Worm (Caenorhabditis elegans) whole organism, midembryonic: ENCODE data around the gene srbc-78.

Experiments
- T22C8.4 ChIP-seq: fragments of 200-800 bp; sonication (Bioruptor generic); IDR thresholded peaks from 2 replicates; pipeline ENCODE4 v1.3.6; 2022; ENCODE audit warnings: missing genetic modification characterization, missing compliant biosample characterization
- cog-1 ChIP-seq: sonication (generic microtip); optimal IDR thresholded peaks from 2 replicates; lab custom pipeline; 2016; ENCODE audit warnings: missing genetic modification characterization, missing compliant biosample characterization
- flt-1 ChIP-seq: fragments of 200-800 bp; sonication (Bioruptor generic); IDR thresholded peaks from 2 replicates; pipeline ENCODE4 v1.3.6; 2022; ENCODE audit warnings: missing genetic modification characterization, missing compliant biosample characterization
- klf-2 ChIP-seq: fragments of 200-800 bp; sonication (Bioruptor generic); conservative IDR thresholded peaks from 2 replicates; pipeline ENCODE4 v1.3.6; 2022; ENCODE audit warnings: missing genetic modification reagents, missing genetic modification characterization, missing compliant biosample characterization
- med-1 ChIP-seq: sonication (generic microtip); optimal IDR thresholded peaks from 2 replicates; lab custom pipeline; 2017; ENCODE audit warnings: missing genetic modification characterization, mild to moderate bottlenecking, missing compliant biosample characterization, antibody characterized with exemption, missing genetic modification reagents; ENCODE audit not compliant: insufficient read depth
- ref-1 ChIP-seq: fragments of 200-800 bp; sonication (Bioruptor generic); conservative IDR thresholded peaks from 2 replicates; pipeline ENCODE4 v1.3.6; 2022; ENCODE audit warnings: missing genetic modification reagents, missing genetic modification characterization, missing compliant biosample characterization
- tab-1 ChIP-seq: fragments of 200-800 bp; sonication (Bioruptor generic); IDR thresholded peaks from 2 replicates; pipeline ENCODE4 v1.3.6; 2022; ENCODE audit warnings: missing genetic modification characterization, missing compliant biosample characterization
- ztf-23 ChIP-seq: fragments of 200-800 bp; sonication (Bioruptor generic); IDR thresholded peaks from 2 replicates; pipeline ENCODE4 v1.3.6; 2022; ENCODE audit warnings: missing genetic modification reagents, missing genetic modification characterization, missing compliant biosample characterization
- ztf-29 ChIP-seq: fragments of 200-800 bp; sonication (Bioruptor generic); IDR thresholded peaks from 2 replicates; pipeline ENCODE4 v1.3.6; 2022; ENCODE audit warnings: missing genetic modification reagents, missing genetic modification characterization, missing compliant biosample characterization

Gene srbc-78

ce11 chrV:20475029-20475428, 14.0 kb downstream of the srbc-78 start:
- TF ChIP-seq ztf-23 (GFP tag; lab: Robert Waterston, UW) (no peak), ztf-29 (GFP tag; lab: Robert Waterston, UW) (no peak), ref-1 (GFP tag; lab: Robert Waterston, UW) (no peak), med-1 (GFP tag; lab: Kevin White, UChicago) (no peak), klf-2 (no peak), tab-1 (no peak), flt-1 (GFP tag; lab: Robert Waterston, UW) (no peak), cog-1 (tag; lab: Kevin White, UChicago) (no peak), T22C8.4 (GFP tag; lab: Robert Waterston, UW) (no peak)

ce11 chrV:20470385-20470784, 18.6 kb downstream of the srbc-78 start, which contains the start of gene B0250.8:
B0250.8 (minus strand) TSS chrV:20470485.
- TF ChIP-seq flt-1 (GFP tag; lab: Robert Waterston, UW) (no peak), T22C8.4 (GFP tag; lab: Robert Waterston, UW) (no peak), ztf-23 (GFP tag; lab: Robert Waterston, UW) (no peak), ref-1 (GFP tag; lab: Robert Waterston, UW) (no peak), ztf-29 (GFP tag; lab: Robert Waterston, UW) (no peak), cog-1 (tag; lab: Kevin White, UChicago) (no peak), tab-1 (no peak), klf-2 (no peak), med-1 (GFP tag; lab: Kevin White, UChicago) (no peak)

ce11 chrV:20464778-20465177, 24.2 kb downstream of the srbc-78 start:
- TF ChIP-seq T22C8.4 (GFP tag; lab: Robert Waterston, UW) (peak; percentile 61), cog-1 (tag; lab: Kevin White, UChicago) (no peak)

ce11 chrV:20460808-20461207, 28.2 kb downstream of the srbc-78 start, which contains the start of gene B0250.18:
B0250.18 (minus strand) TSS chrV:20460908.
- TF ChIP-seq cog-1 (tag; lab: Kevin White, UChicago): no peak
- no peak for TF ChIP-seq tab-1
- no peak for TF ChIP-seq ref-1 (GFP tag; lab: Robert Waterston, UW)
- no peak for TF ChIP-seq T22C8.4 (GFP tag; lab: Robert Waterston, UW)
- no peak for TF ChIP-seq flt-1 (GFP tag; lab: Robert Waterston, UW)
- no peak for TF ChIP-seq ztf-29 (GFP tag; lab: Robert Waterston, UW)
- no peak for TF ChIP-seq klf-2
- no peak for TF ChIP-seq med-1 (GFP tag; lab: Kevin White, UChicago)
- TF ChIP-seq ztf-23 (GFP tag; lab: Robert Waterston, UW): no peak

ce11 chrV:20457155-20457554, 31.8 kb downstream of the srbc-78 start:
- TF ChIP-seq T22C8.4 (GFP tag; lab: Robert Waterston, UW) (0 out of 2 replicates have a peak, but pooled peaks have one; percentile 31), ztf-23 (GFP tag; lab: Robert Waterston, UW) (0 out of 2 replicates have a peak, but pooled peaks have one; percentile 30), cog-1 (tag; lab: Kevin White, UChicago) (no peak), med-1 (GFP tag; lab: Kevin White, UChicago) (no peak)

- TF ChIP-seq ztf-29 (GFP tag; lab: Robert Waterston, UW) (no peak), cog-1 (tag; lab: Kevin White, UChicago) (no peak), flt-1 (GFP tag; lab: Robert Waterston, UW) (no peak), tab-1 (no peak), klf-2 (no peak), ref-1 (GFP tag; lab: Robert Waterston, UW) (no peak), med-1 (GFP tag; lab: Kevin White, UChicago) (no peak), T22C8.4 (GFP tag; lab: Robert Waterston, UW) (no peak), ztf-23 (GFP tag; lab: Robert Waterston, UW) (no peak)
Measured at ce11 chrV:20455637-20456036, 33.4 kb downstream of the srbc-78 start.

ce11 chrV:20453811-20454210, 35.2 kb downstream of the srbc-78 start, which contains the start of gene srd-70:
srd-70 (plus strand) TSS chrV:20454111.
- TF ChIP-seq ztf-23 (GFP tag; lab: Robert Waterston, UW) (no peak), flt-1 (GFP tag; lab: Robert Waterston, UW) (no peak), ztf-29 (GFP tag; lab: Robert Waterston, UW) (no peak), klf-2 (no peak), tab-1 (no peak), cog-1 (tag; lab: Kevin White, UChicago) (no peak), T22C8.4 (GFP tag; lab: Robert Waterston, UW) (no peak), ref-1 (GFP tag; lab: Robert Waterston, UW) (no peak)

ce11 chrV:20453084-20453483, 35.9 kb downstream of the srbc-78 start, which contains the start of gene F48F5.6:
F48F5.6 (minus strand) TSS chrV:20453184.
- TF ChIP-seq ref-1 (GFP tag; lab: Robert Waterston, UW) (no peak), tab-1 (no peak), T22C8.4 (GFP tag; lab: Robert Waterston, UW) (no peak), cog-1 (tag; lab: Kevin White, UChicago) (no peak), ztf-29 (GFP tag; lab: Robert Waterston, UW) (no peak), med-1 (GFP tag; lab: Kevin White, UChicago) (no peak), ztf-23 (GFP tag; lab: Robert Waterston, UW) (no peak), klf-2 (no peak), flt-1 (GFP tag; lab: Robert Waterston, UW) (no peak)

- TF ChIP-seq klf-2: no peak
- TF ChIP-seq flt-1 (GFP tag; lab: Robert Waterston, UW): no peak
- no peak for TF ChIP-seq ztf-29 (GFP tag; lab: Robert Waterston, UW)
- no peak for TF ChIP-seq ref-1 (GFP tag; lab: Robert Waterston, UW)
- no peak for TF ChIP-seq ztf-23 (GFP tag; lab: Robert Waterston, UW)
- TF ChIP-seq cog-1 (tag; lab: Kevin White, UChicago): no peak
- no peak for TF ChIP-seq T22C8.4 (GFP tag; lab: Robert Waterston, UW)
- no peak for TF ChIP-seq med-1 (GFP tag; lab: Kevin White, UChicago)
- no peak for TF ChIP-seq tab-1
Measured at ce11 chrV:20451793-20452192, 37.2 kb downstream of the srbc-78 start.
